Worm (Caenorhabditis elegans): ENCODE measurements around the gene cyp-35A4.

The cyp-35A4 gene

ce11 chrV:4031319-4031718 lies at the start of gene cyp-35A4:
Gene cyp-35A4, plus strand, starts transcription at chrV:4031619.
- TF ChIP-seq klf-2 (GFP tag; conservative IDR thresholded peaks at IDR 0.05): no peak
- no peak for TF ChIP-seq flt-1 (GFP tag; IDR thresholded peaks at IDR 0.05)
- no peak for TF ChIP-seq T22C8.4 (GFP tag; IDR thresholded peaks at IDR 0.05)
- TF ChIP-seq cog-1 (tag; optimal IDR thresholded peaks at IDR 0.05): no peak
- TF ChIP-seq ztf-23 (GFP tag; IDR thresholded peaks at IDR 0.05): no peak
- TF ChIP-seq med-1 (GFP tag; optimal IDR thresholded peaks at IDR 0.05; ENCODE audit: insufficient read depth): no peak
- TF ChIP-seq tab-1 (GFP tag; IDR thresholded peaks at IDR 0.05): no peak
- no peak for TF ChIP-seq ztf-29 (GFP tag; IDR thresholded peaks at IDR 0.05)
- no peak for TF ChIP-seq ref-1 (GFP tag; conservative IDR thresholded peaks at IDR 0.05)

- TF ChIP-seq klf-2 (GFP tag; conservative IDR thresholded peaks at IDR 0.05) (no peak), tab-1 (GFP tag; IDR thresholded peaks at IDR 0.05) (no peak), T22C8.4 (GFP tag; IDR thresholded peaks at IDR 0.05) (no peak), med-1 (GFP tag; optimal IDR thresholded peaks at IDR 0.05; ENCODE audit: insufficient read depth) (no peak), ztf-29 (GFP tag; IDR thresholded peaks at IDR 0.05) (no peak), cog-1 (tag; optimal IDR thresholded peaks at IDR 0.05) (no peak), ztf-23 (GFP tag; IDR thresholded peaks at IDR 0.05) (no peak), flt-1 (GFP tag; IDR thresholded peaks at IDR 0.05) (no peak), ref-1 (GFP tag; conservative IDR thresholded peaks at IDR 0.05) (no peak)
Measured at ce11 chrV:3981680-3982079, 49.7 kb upstream of the cyp-35A4 start, which contains the start of gene nlp-30. Gene nlp-30, plus strand, starts transcription at chrV:3981980.

- TF ChIP-seq ztf-23 (GFP tag; IDR thresholded peaks at IDR 0.05) (no peak), ztf-29 (GFP tag; IDR thresholded peaks at IDR 0.05) (no peak), cog-1 (tag; optimal IDR thresholded peaks at IDR 0.05) (no peak), ref-1 (GFP tag; conservative IDR thresholded peaks at IDR 0.05) (no peak), flt-1 (GFP tag; IDR thresholded peaks at IDR 0.05) (no peak), tab-1 (GFP tag; IDR thresholded peaks at IDR 0.05) (no peak)
Measured at ce11 chrV:3984178-3984577, 47.2 kb upstream of the cyp-35A4 start, which contains the start of gene nlp-29. Gene nlp-29, plus strand, starts transcription at chrV:3984425.

ce11 chrV:3985104-3985503 lies 46.3 kb upstream of the cyp-35A4 start:
- TF ChIP-seq cog-1 (tag; optimal IDR thresholded peaks at IDR 0.05): no peak

ce11 chrV:3987616-3988015 lies 43.8 kb upstream of the cyp-35A4 start, which contains the start of gene nlp-28:
Gene nlp-28, plus strand, starts transcription at chrV:3987900.
- TF ChIP-seq med-1 (GFP tag; optimal IDR thresholded peaks at IDR 0.05; ENCODE audit: insufficient read depth) (no peak), ztf-29 (GFP tag; IDR thresholded peaks at IDR 0.05) (no peak), ztf-23 (GFP tag; IDR thresholded peaks at IDR 0.05) (no peak), flt-1 (GFP tag; IDR thresholded peaks at IDR 0.05) (no peak), tab-1 (GFP tag; IDR thresholded peaks at IDR 0.05) (no peak), T22C8.4 (GFP tag; IDR thresholded peaks at IDR 0.05) (no peak), ref-1 (GFP tag; conservative IDR thresholded peaks at IDR 0.05) (no peak), cog-1 (tag; optimal IDR thresholded peaks at IDR 0.05) (no peak), klf-2 (GFP tag; conservative IDR thresholded peaks at IDR 0.05) (no peak)

- TF ChIP-seq tab-1 (GFP tag; IDR thresholded peaks at IDR 0.05) (no peak), klf-2 (GFP tag; conservative IDR thresholded peaks at IDR 0.05) (no peak), ztf-23 (GFP tag; IDR thresholded peaks at IDR 0.05) (no peak), cog-1 (tag; optimal IDR thresholded peaks at IDR 0.05) (no peak), ztf-29 (GFP tag; IDR thresholded peaks at IDR 0.05) (no peak)
Measured at ce11 chrV:3989070-3989469, 42.3 kb upstream of the cyp-35A4 start, which contains the start of gene nlp-27. Gene nlp-27, plus strand, starts transcription at chrV:3989378.

- no peak for TF ChIP-seq med-1 (GFP tag; optimal IDR thresholded peaks at IDR 0.05; ENCODE audit: insufficient read depth)
- no peak for TF ChIP-seq flt-1 (GFP tag; IDR thresholded peaks at IDR 0.05)
- no peak for TF ChIP-seq tab-1 (GFP tag; IDR thresholded peaks at IDR 0.05)
- no peak for TF ChIP-seq ref-1 (GFP tag; conservative IDR thresholded peaks at IDR 0.05)
- no peak for TF ChIP-seq ztf-23 (GFP tag; IDR thresholded peaks at IDR 0.05)
- no peak for TF ChIP-seq cog-1 (tag; optimal IDR thresholded peaks at IDR 0.05)
- no peak for TF ChIP-seq ztf-29 (GFP tag; IDR thresholded peaks at IDR 0.05)
- no peak for TF ChIP-seq T22C8.4 (GFP tag; IDR thresholded peaks at IDR 0.05)
Measured at ce11 chrV:3992334-3992733, 39.1 kb upstream of the cyp-35A4 start.

- TF ChIP-seq klf-2 (GFP tag; conservative IDR thresholded peaks at IDR 0.05) (no peak), ztf-29 (GFP tag; IDR thresholded peaks at IDR 0.05) (no peak), T22C8.4 (GFP tag; IDR thresholded peaks at IDR 0.05) (no peak), med-1 (GFP tag; optimal IDR thresholded peaks at IDR 0.05; ENCODE audit: insufficient read depth) (no peak), tab-1 (GFP tag; IDR thresholded peaks at IDR 0.05) (no peak), ref-1 (GFP tag; conservative IDR thresholded peaks at IDR 0.05) (no peak), cog-1 (tag; optimal IDR thresholded peaks at IDR 0.05) (no peak), flt-1 (GFP tag; IDR thresholded peaks at IDR 0.05) (no peak), ztf-23 (GFP tag; IDR thresholded peaks at IDR 0.05) (no peak)
Measured at ce11 chrV:3994048-3994447, 37.4 kb upstream of the cyp-35A4 start, which contains the start of gene K09D9.9. Gene K09D9.9, minus strand, starts transcription at chrV:3994148.

- no peak for TF ChIP-seq ztf-23 (GFP tag; IDR thresholded peaks at IDR 0.05)
- no peak for TF ChIP-seq med-1 (GFP tag; optimal IDR thresholded peaks at IDR 0.05; ENCODE audit: insufficient read depth)
- TF ChIP-seq ref-1 (GFP tag; conservative IDR thresholded peaks at IDR 0.05): no peak
- TF ChIP-seq flt-1 (GFP tag; IDR thresholded peaks at IDR 0.05): no peak
- TF ChIP-seq cog-1 (tag; optimal IDR thresholded peaks at IDR 0.05): no peak
- TF ChIP-seq klf-2 (GFP tag; conservative IDR thresholded peaks at IDR 0.05): no peak
- no peak for TF ChIP-seq tab-1 (GFP tag; IDR thresholded peaks at IDR 0.05)
Measured at ce11 chrV:3995838-3996237, 35.6 kb upstream of the cyp-35A4 start, which contains the start of gene srx-62. Gene srx-62, minus strand, starts transcription at chrV:3995938.

ce11 chrV:4004577-4004976 lies 26.8 kb upstream of the cyp-35A4 start:
- TF ChIP-seq klf-2 (GFP tag; conservative IDR thresholded peaks at IDR 0.05): no peak
- no peak for TF ChIP-seq ref-1 (GFP tag; conservative IDR thresholded peaks at IDR 0.05)
- no peak for TF ChIP-seq flt-1 (GFP tag; IDR thresholded peaks at IDR 0.05)
- TF ChIP-seq med-1 (GFP tag; optimal IDR thresholded peaks at IDR 0.05; ENCODE audit: insufficient read depth): no peak
- TF ChIP-seq cog-1 (tag; optimal IDR thresholded peaks at IDR 0.05): no peak
- no peak for TF ChIP-seq ztf-23 (GFP tag; IDR thresholded peaks at IDR 0.05)
- no peak for TF ChIP-seq ztf-29 (GFP tag; IDR thresholded peaks at IDR 0.05)
- TF ChIP-seq tab-1 (GFP tag; IDR thresholded peaks at IDR 0.05): no peak
- no peak for TF ChIP-seq T22C8.4 (GFP tag; IDR thresholded peaks at IDR 0.05)

All from whole organism, midembryonic.